Worm (Caenorhabditis elegans) whole organism, late embryonic: ENCODE results near the gene F58H1.8.

Source experiments
- K02D7.2 ChIP-seq: sonication (generic microtip); optimal IDR thresholded peaks from 2 replicates; lab custom pipeline; 2017; ENCODE audit warnings: mild to moderate bottlenecking, missing genetic modification characterization, missing compliant biosample characterization
- K09A11.1 ChIP-seq: sonication (generic microtip); optimal IDR thresholded peaks from 2 replicates; lab custom pipeline; 2017; ENCODE audit warnings: antibody characterized with exemption, mild to moderate bottlenecking, missing genetic modification characterization, missing compliant biosample characterization; ENCODE audit not compliant: insufficient read depth
- Y22D7AL.16 ChIP-seq: sonication (generic microtip); optimal IDR thresholded peaks from 2 replicates; lab custom pipeline; 2016; ENCODE audit warnings: missing genetic modification characterization, missing compliant biosample characterization
- ceh-18 ChIP-seq: sonication (generic microtip); optimal IDR thresholded peaks from 2 replicates; lab custom pipeline; 2016; ENCODE audit warnings: missing genetic modification characterization, missing compliant biosample characterization
- ceh-2 ChIP-seq: sonication (generic microtip); optimal IDR thresholded peaks from 2 replicates; lab custom pipeline; 2016; ENCODE audit warnings: missing genotype, missing genetic modification characterization, missing compliant biosample characterization
- ceh-31 ChIP-seq: sonication (generic microtip); optimal IDR thresholded peaks from 2 replicates; lab custom pipeline; 2016; ENCODE audit warnings: missing genetic modification characterization, missing compliant biosample characterization
- ceh-45 ChIP-seq: fragments of 200-800 bp; sonication (Bioruptor generic); IDR thresholded peaks from 2 replicates; pipeline ENCODE4 v1.3.6; 2022; ENCODE audit warnings: missing genetic modification reagents, missing genetic modification characterization, missing compliant biosample characterization
- ceh-6 ChIP-seq: fragments of 200-800 bp; sonication (Bioruptor generic); optimal IDR thresholded peaks from 2 replicates; lab custom pipeline; 2018; ENCODE audit warnings: mild to moderate bottlenecking, missing genetic modification characterization, missing compliant biosample characterization
- ceh-9 ChIP-seq: sonication (generic microtip); optimal IDR thresholded peaks from 2 replicates; lab custom pipeline; 2016; ENCODE audit warnings: mild to moderate bottlenecking, missing genetic modification characterization, inconsistent platforms, missing compliant biosample characterization
- dmd-4 ChIP-seq: sonication (generic microtip); optimal IDR thresholded peaks from 2 replicates; lab custom pipeline; 2016; ENCODE audit warnings: borderline replicate concordance, missing genetic modification characterization, missing compliant biosample characterization
- dve-1 ChIP-seq: sonication (generic microtip); optimal IDR thresholded peaks from 2 replicates; lab custom pipeline; 2017; ENCODE audit warnings: antibody characterized with exemption, mild to moderate bottlenecking, missing genetic modification characterization, missing compliant biosample characterization
- elt-2 ChIP-seq: sonication (generic microtip); optimal IDR thresholded peaks from 2 replicates; lab custom pipeline; 2016; ENCODE audit warnings: missing genetic modification reagents, missing genetic modification characterization, missing compliant biosample characterization
- elt-4 ChIP-seq: sonication (generic microtip); optimal IDR thresholded peaks from 2 replicates; lab custom pipeline; 2016; ENCODE audit warnings: missing genetic modification characterization, missing compliant biosample characterization
- gmeb-2 ChIP-seq: sonication (generic microtip); optimal IDR thresholded peaks from 2 replicates; lab custom pipeline; 2016; ENCODE audit warnings: missing genetic modification characterization, inconsistent platforms, missing compliant biosample characterization
- hlh-13 ChIP-seq: fragments of 200-800 bp; sonication (Bioruptor generic); optimal IDR thresholded peaks from 2 replicates; lab custom pipeline; 2018; ENCODE audit warnings: mild to moderate bottlenecking, missing genetic modification characterization, missing compliant biosample characterization
- hlh-15 ChIP-seq: sonication (generic microtip); optimal IDR thresholded peaks from 2 replicates; lab custom pipeline; 2016; ENCODE audit warnings: missing genetic modification characterization, missing compliant biosample characterization
- hlh-8 ChIP-seq: sonication (generic microtip); optimal IDR thresholded peaks from 2 replicates; lab custom pipeline; 2016; ENCODE audit warnings: missing genotype, missing genetic modification characterization, missing compliant biosample characterization
- lim-6 ChIP-seq: sonication (generic microtip); optimal IDR thresholded peaks from 2 replicates; lab custom pipeline; 2016; ENCODE audit warnings: missing genetic modification characterization, missing compliant biosample characterization
- lin-11 ChIP-seq: fragments of 200-800 bp; sonication (Bioruptor generic); optimal IDR thresholded peaks from 2 replicates; lab custom pipeline; 2018; ENCODE audit warnings: mild to moderate bottlenecking, missing genetic modification characterization, missing compliant biosample characterization
- nhr-11 ChIP-seq: fragments of 150-350 bp; optimal IDR thresholded peaks from 2 replicates; lab custom pipeline; 2014; ENCODE audit warnings: missing biosample characterization, missing genetic modification characterization
- nhr-232 ChIP-seq: sonication (generic microtip); optimal IDR thresholded peaks from 2 replicates; lab custom pipeline; 2016; ENCODE audit warnings: missing genetic modification characterization, missing compliant biosample characterization
- npax-4 ChIP-seq: sonication (generic microtip); optimal IDR thresholded peaks from 2 replicates; lab custom pipeline; 2016; ENCODE audit warnings: missing genetic modification characterization, missing compliant biosample characterization
- odd-2 ChIP-seq: sonication (generic microtip); optimal IDR thresholded peaks from 2 replicates; lab custom pipeline; 2017; ENCODE audit warnings: antibody characterized with exemption, mild to moderate bottlenecking, missing genetic modification characterization, missing compliant biosample characterization
- pag-3 ChIP-seq: sonication (generic microtip); optimal IDR thresholded peaks from 2 replicates; lab custom pipeline; 2016; ENCODE audit warnings: missing compliant biosample characterization, missing genetic modification characterization, borderline replicate concordance
- pha-2 ChIP-seq: sonication (generic microtip); optimal IDR thresholded peaks from 2 replicates; lab custom pipeline; 2017; ENCODE audit warnings: mild to moderate bottlenecking, missing genetic modification characterization, missing compliant biosample characterization
- pha-4 ChIP-seq: fragments of 150-350 bp; optimal IDR thresholded peaks from 2 replicates; lab custom pipeline; 2018; ENCODE audit warnings: missing biosample characterization, missing genetic modification reagents, missing genetic modification characterization
- pqm-1 ChIP-seq: sonication (generic microtip); optimal IDR thresholded peaks from 2 replicates; lab custom pipeline; 2016; ENCODE audit warnings: missing genetic modification characterization, missing compliant biosample characterization
- ref-2 ChIP-seq: sonication (generic microtip); optimal IDR thresholded peaks from 2 replicates; lab custom pipeline; 2016; ENCODE audit warnings: missing genetic modification characterization, missing compliant biosample characterization
- sdc-2 ChIP-seq: sonication (generic microtip); optimal IDR thresholded peaks from 2 replicates; lab custom pipeline; 2016; ENCODE audit warnings: missing genotype, missing genetic modification characterization, missing compliant biosample characterization
- sox-4 ChIP-seq: sonication (generic microtip); optimal IDR thresholded peaks from 2 replicates; lab custom pipeline; 2017; ENCODE audit warnings: mild to moderate bottlenecking, missing genetic modification characterization, inconsistent platforms, missing compliant biosample characterization
- syd-9 ChIP-seq: sonication (generic microtip); optimal IDR thresholded peaks from 2 replicates; lab custom pipeline; 2016; ENCODE audit warnings: mild to moderate bottlenecking, missing genetic modification characterization, moderate library complexity, missing compliant biosample characterization
- tbx-7 ChIP-seq: sonication (generic microtip); optimal IDR thresholded peaks from 2 replicates; lab custom pipeline; 2016; ENCODE audit warnings: missing genotype, missing genetic modification characterization, missing compliant biosample characterization
- ttx-3 ChIP-seq: sonication (generic microtip); optimal IDR thresholded peaks from 2 replicates; lab custom pipeline; 2016; ENCODE audit warnings: missing genetic modification reagents, missing genetic modification characterization, missing compliant biosample characterization
- unc-42 ChIP-seq: sonication (generic microtip); optimal IDR thresholded peaks from 2 replicates; lab custom pipeline; 2016; ENCODE audit warnings: missing genotype, missing genetic modification characterization, missing compliant biosample characterization
- unc-55 ChIP-seq: sonication (generic microtip); optimal IDR thresholded peaks from 2 replicates; lab custom pipeline; 2017; ENCODE audit warnings: missing biosample characterization, missing genetic modification reagents, missing genetic modification characterization
- zip-5 ChIP-seq: sonication (generic microtip); optimal IDR thresholded peaks from 2 replicates; lab custom pipeline; 2016; ENCODE audit warnings: missing genetic modification characterization, missing compliant biosample characterization
- ztf-16 ChIP-seq: sonication (generic microtip); optimal IDR thresholded peaks from 2 replicates; lab custom pipeline; 2017; ENCODE audit warnings: missing genetic modification characterization, missing compliant biosample characterization

F58H1.8 gene

ce11 chrV:11899149-11899548 is 35.8 kb upstream of the F58H1.8 start, which contains the start of gene sma-1:
Gene sma-1, plus strand, starts transcription at chrV:11899449.
- no peak for TF ChIP-seq tbx-7 (tag; lab: Kevin White, UChicago)
- TF ChIP-seq unc-55 (GFP tag; lab: Kevin White, UChicago): peak; percentile 5
- TF ChIP-seq ceh-9 (tag; lab: Kevin White, UChicago): no peak

- TF ChIP-seq tbx-7 (tag; lab: Kevin White, UChicago) (no peak), elt-2 (tag; lab: Kevin White, UChicago) (no peak), pag-3 (tag; lab: Kevin White, UChicago) (no peak), sdc-2 (tag; lab: Kevin White, UChicago) (no peak), ztf-16 (tag; lab: Kevin White, UChicago) (no peak), dmd-4 (tag; lab: Kevin White, UChicago) (no peak), hlh-15 (tag; lab: Kevin White, UChicago) (no peak), elt-4 (tag; lab: Kevin White, UChicago) (no peak), K09A11.1 (tag; lab: Kevin White, UChicago) (no peak)
- TF ChIP-seq, all 69 proteins: peak for 0
Observed at ce11 chrV:11900127-11900526, 34.8 kb upstream of the F58H1.8 start.

ce11 chrV:11901260-11901659 is 33.7 kb upstream of the F58H1.8 start:
- TF ChIP-seq lin-11: no peak
- no peak for TF ChIP-seq K02D7.2 (tag; lab: Kevin White, UChicago)
- no peak for TF ChIP-seq pqm-1
- no peak for TF ChIP-seq ceh-45 (GFP tag; lab: Robert Waterston, UW)
- TF ChIP-seq ceh-2 (tag; lab: Kevin White, UChicago): no peak
- TF ChIP-seq ceh-18 (tag; lab: Kevin White, UChicago): no peak
- TF ChIP-seq, all 69 proteins: peak for 0

ce11 chrV:11902161-11902560 is 32.8 kb upstream of the F58H1.8 start:
- TF ChIP-seq ceh-31 (tag; lab: Kevin White, UChicago) (no peak), Y22D7AL.16 (tag; lab: Kevin White, UChicago) (no peak), nhr-232 (tag; lab: Kevin White, UChicago) (no peak), pag-3 (tag; lab: Kevin White, UChicago) (no peak), pha-4 (tag; lab: Kevin White, UChicago) (no peak), lim-6 (no peak), syd-9 (no peak), hlh-15 (tag; lab: Kevin White, UChicago) (no peak), npax-4 (no peak), ref-2 (tag; lab: Kevin White, UChicago) (no peak), ztf-16 (tag; lab: Kevin White, UChicago) (no peak), ceh-6 (no peak), sox-4 (tag; lab: Kevin White, UChicago) (no peak), gmeb-2 (tag; lab: Kevin White, UChicago) (no peak), hlh-8 (tag; lab: Kevin White, UChicago) (no peak)

- TF ChIP-seq unc-42 (tag; lab: Kevin White, UChicago): no peak
- TF ChIP-seq dve-1: no peak
- no peak for TF ChIP-seq zip-5 (tag; lab: Kevin White, UChicago)
- no peak for TF ChIP-seq unc-55 (GFP tag; lab: Kevin White, UChicago)
- TF ChIP-seq ttx-3: no peak
- no peak for TF ChIP-seq nhr-11 (tag; lab: Kevin White, UChicago)
- no peak for TF ChIP-seq pha-2 (tag; lab: Kevin White, UChicago)
- no peak for TF ChIP-seq hlh-13 (GFP tag; lab: Kevin White, UChicago)
- TF ChIP-seq odd-2 (tag; lab: Kevin White, UChicago): no peak
- TF ChIP-seq pha-4 (tag; lab: Kevin White, UChicago): no peak
- no peak for TF ChIP-seq Y22D7AL.16 (tag; lab: Kevin White, UChicago)
- TF ChIP-seq K09A11.1 (tag; lab: Kevin White, UChicago): no peak
Observed at ce11 chrV:11905977-11906376, 29.0 kb upstream of the F58H1.8 start.
